Worm (Caenorhabditis elegans) whole organism, L2 larva: ENCODE results near the gene T16A1.10.

Source experiments
- C34F6.9 ChIP-seq: fragments of 150-350 bp; optimal IDR thresholded peaks from 2 replicates; lab custom pipeline; 2014; ENCODE audit warnings: missing biosample characterization, missing genetic modification characterization
- F13H6.1 ChIP-seq: sonication (generic microtip); optimal IDR thresholded peaks from 2 replicates; lab custom pipeline; 2016; ENCODE audit warnings: missing genetic modification characterization, missing compliant biosample characterization
- R02D3.7 ChIP-seq: fragments of 150-350 bp; optimal IDR thresholded peaks from 2 replicates; lab custom pipeline; 2014; ENCODE audit warnings: missing biosample characterization, missing genetic modification characterization
- Y55F3AM.14 ChIP-seq: fragments of 200-800 bp; sonication (Bioruptor generic); optimal IDR thresholded peaks from 2 replicates; lab custom pipeline; 2018; ENCODE audit warnings: mild to moderate bottlenecking, missing genetic modification characterization, missing compliant biosample characterization
- ZK546.5 ChIP-seq: sonication (generic microtip); optimal IDR thresholded peaks from 2 replicates; lab custom pipeline; 2017; ENCODE audit warnings: missing biosample characterization, missing genetic modification characterization
- alr-1 ChIP-seq: fragments of 150-350 bp; optimal IDR thresholded peaks from 2 replicates; lab custom pipeline; 2014; ENCODE audit warnings: missing biosample characterization, missing genetic modification characterization
- ama-1 ChIP-seq: fragments of 150-350 bp; optimal IDR thresholded peaks from 2 replicates; lab custom pipeline; 2018; ENCODE audit warnings: inconsistent platforms
- ceh-16 ChIP-seq: fragments of 150-350 bp; optimal IDR thresholded peaks from 2 replicates; lab custom pipeline; 2014; ENCODE audit warnings: missing biosample characterization, missing genetic modification characterization
- ceh-82 ChIP-seq: fragments of 150-350 bp; optimal IDR thresholded peaks from 2 replicates; lab custom pipeline; 2014; ENCODE audit warnings: missing biosample characterization, missing genetic modification characterization
- crh-2 ChIP-seq: sonication (generic microtip); optimal IDR thresholded peaks from 2 replicates; lab custom pipeline; 2017; ENCODE audit warnings: missing biosample characterization, missing genetic modification characterization
- dmd-4 ChIP-seq: sonication (generic microtip); optimal IDR thresholded peaks from 2 replicates; lab custom pipeline; 2017; ENCODE audit warnings: missing biosample characterization, missing genetic modification characterization
- elt-1 ChIP-seq: fragments of 150-350 bp; optimal IDR thresholded peaks from 2 replicates; lab custom pipeline; 2014; ENCODE audit warnings: missing biosample characterization, missing genetic modification characterization
- elt-3 ChIP-seq: sonication (generic microtip); optimal IDR thresholded peaks from 2 replicates; lab custom pipeline; 2017; ENCODE audit warnings: missing biosample characterization, missing genetic modification characterization
- fos-1 ChIP-seq: fragments of 150-350 bp; optimal IDR thresholded peaks from 2 replicates; lab custom pipeline; 2014; ENCODE audit warnings: missing biosample characterization, missing genetic modification characterization
- lin-11 ChIP-seq: fragments of 150-350 bp; sonication (generic microtip); optimal IDR thresholded peaks from 2 replicates; lab custom pipeline; 2014; ENCODE audit warnings: missing biosample characterization, missing genetic modification characterization, inconsistent platforms, mixed read lengths
- lin-13 ChIP-seq: fragments of 150-350 bp; optimal IDR thresholded peaks from 2 replicates; lab custom pipeline; 2014; ENCODE audit warnings: missing biosample characterization, missing genetic modification reagents, missing genetic modification characterization
- lin-39 ChIP-seq: fragments of 150-350 bp; optimal IDR thresholded peaks from 2 replicates; lab custom pipeline; 2014; ENCODE audit warnings: missing biosample characterization, missing genetic modification reagents, missing genetic modification characterization
- lsy-2 ChIP-seq, 2 experiments: fragments of 150-350 bp in 1 of 2; sonication (generic microtip) in 1 of 2; optimal IDR thresholded peaks; 2 replicates each; lab custom pipeline; 2014 to 2017; ENCODE audit warnings: missing biosample characterization in 2 of 2, missing genetic modification characterization in 2 of 2
- mab-5 ChIP-seq: fragments of 150-350 bp; optimal IDR thresholded peaks from 2 replicates; lab custom pipeline; 2014; ENCODE audit warnings: missing biosample characterization, missing genetic modification characterization
- mbf-1 ChIP-seq: sonication (generic microtip); optimal IDR thresholded peaks from 2 replicates; lab custom pipeline; 2017; ENCODE audit warnings: missing biosample characterization, missing genetic modification characterization
- mdl-1 ChIP-seq, 2 experiments: fragments of 150-350 bp in 1 of 2; sonication (generic microtip) in 1 of 2; optimal IDR thresholded peaks; 2 replicates each; lab custom pipeline; 2017; ENCODE audit warnings: missing biosample characterization in 2 of 2, missing genetic modification characterization in 2 of 2
- nhr-10 ChIP-seq: sonication (generic microtip); optimal IDR thresholded peaks from 2 replicates; lab custom pipeline; 2017; ENCODE audit warnings: missing biosample characterization, missing genetic modification characterization
- nhr-12 ChIP-seq: fragments of 150-350 bp; optimal IDR thresholded peaks from 2 replicates; lab custom pipeline; 2014; ENCODE audit warnings: missing biosample characterization, missing genetic modification characterization
- nhr-129 ChIP-seq: fragments of 150-350 bp; optimal IDR thresholded peaks from 2 replicates; lab custom pipeline; 2014; ENCODE audit warnings: missing biosample characterization, missing genetic modification characterization
- nhr-21 ChIP-seq: fragments of 150-350 bp; optimal IDR thresholded peaks from 2 replicates; lab custom pipeline; 2014; ENCODE audit warnings: missing biosample characterization, missing genetic modification characterization
- nhr-23 ChIP-seq: fragments of 150-350 bp; optimal IDR thresholded peaks from 2 replicates; lab custom pipeline; 2014; ENCODE audit warnings: missing biosample characterization, missing genetic modification reagents, missing genetic modification characterization
- nhr-237 ChIP-seq: fragments of 150-350 bp; optimal IDR thresholded peaks from 2 replicates; lab custom pipeline; 2014; ENCODE audit warnings: missing biosample characterization, missing genetic modification characterization
- nhr-25 ChIP-seq: fragments of 150-350 bp; sonication (generic microtip); optimal IDR thresholded peaks from 3 replicates; lab custom pipeline; 2014; ENCODE audit warnings: missing biosample characterization, missing genetic modification characterization
- peb-1 ChIP-seq: fragments of 150-350 bp; optimal IDR thresholded peaks from 2 replicates; lab custom pipeline; 2014; ENCODE audit warnings: missing biosample characterization, missing genetic modification characterization
- sem-4 ChIP-seq: fragments of 150-350 bp; optimal IDR thresholded peaks from 2 replicates; lab custom pipeline; 2014; ENCODE audit warnings: missing biosample characterization, missing genetic modification reagents, missing genetic modification characterization
- skn-1 ChIP-seq: sonication (generic microtip); optimal IDR thresholded peaks from 2 replicates; lab custom pipeline; 2017; ENCODE audit warnings: missing biosample characterization, missing genetic modification characterization
- sma-3 ChIP-seq: sonication (generic microtip); optimal IDR thresholded peaks from 2 replicates; lab custom pipeline; 2016; ENCODE audit warnings: missing genetic modification reagents, missing genetic modification characterization, missing compliant biosample characterization
- sma-9 ChIP-seq, 2 experiments: fragments of 150-350 bp in 1 of 2; sonication (generic microtip) in 1 of 2; optimal IDR thresholded peaks; 2 replicates each; lab custom pipeline; 2014 to 2016; ENCODE audit warnings: missing genetic modification characterization in 2 of 2, mild to moderate bottlenecking in 1 of 2, missing biosample characterization in 1 of 2, missing compliant biosample characterization in 1 of 2, missing genetic modification reagents in 1 of 2, moderate library complexity in 1 of 2
- unc-62 ChIP-seq: fragments of 150-350 bp; optimal IDR thresholded peaks from 2 replicates; lab custom pipeline; 2014; ENCODE audit warnings: missing biosample characterization, missing genetic modification reagents, missing genetic modification characterization
- ztf-1 ChIP-seq: fragments of 200-800 bp; sonication (Bioruptor generic); conservative IDR thresholded peaks from 2 replicates; pipeline ENCODE4 v1.3.6; 2022; ENCODE audit warnings: missing genetic modification characterization, missing compliant biosample characterization
- ztf-11 ChIP-seq: sonication (generic microtip); optimal IDR thresholded peaks from 2 replicates; lab custom pipeline; 2017; ENCODE audit warnings: missing biosample characterization, missing genetic modification characterization

T16A1.10 gene

ce11 chrII:2083726-2084179 is 8.1 kb downstream of the T16A1.10 start, which contains the start of the genes T16A1.5 and fbxc-49:
Gene T16A1.5 (minus strand): TSS chrII:2083826.
Gene fbxc-49 (plus strand): TSS chrII:2084129.
- no peak for TF ChIP-seq mdl-1 (tag; optimal IDR thresholded peaks at IDR 0.05; lab: Kevin White, UChicago)
- TF ChIP-seq alr-1, result no peak
- no peak for TF ChIP-seq ztf-1 (GFP tag; lab: Robert Waterston, UW)
- no peak for TF ChIP-seq C34F6.9 (tag; lab: Kevin White, UChicago)
- no peak for TF ChIP-seq nhr-237
- no peak for TF ChIP-seq lsy-2 (tag; optimal IDR thresholded peaks at IDR 0.05; lab: Kevin White, UChicago)
- TF ChIP-seq, all 48 proteins: peak for 0

- TF ChIP-seq Y55F3AM.14 (GFP tag; lab: Kevin White, UChicago), result no peak
- no peak for TF ChIP-seq ceh-82
- TF ChIP-seq nhr-23 (tag; lab: Kevin White, UChicago), result no peak
- TF ChIP-seq ztf-11 (tag; lab: Kevin White, UChicago), result no peak
- no peak for TF ChIP-seq elt-1
- no peak for TF ChIP-seq ama-1
- TF ChIP-seq ceh-16 (tag; lab: Kevin White, UChicago), result no peak
- TF ChIP-seq ztf-1 (GFP tag; lab: Robert Waterston, UW), result no peak
- no peak for TF ChIP-seq alr-1
- no peak for TF ChIP-seq sma-3 (GFP tag; lab: Kevin White, UChicago)
- TF ChIP-seq, all 48 proteins: peak for 0
Observed at ce11 chrII:2081257-2081656, 10.6 kb downstream of the T16A1.10 start, which contains the start of gene T16A1.4. Gene T16A1.4 (plus strand): TSS chrII:2081557.

ce11 chrII:2080425-2080824 is 11.5 kb downstream of the T16A1.10 start, which contains the start of gene F07E5.9:
Gene F07E5.9 (minus strand): TSS chrII:2080525.
- no peak for TF ChIP-seq mab-5
- no peak for TF ChIP-seq nhr-23 (tag; lab: Kevin White, UChicago)
- no peak for TF ChIP-seq sem-4 (tag; lab: Kevin White, UChicago)
- no peak for TF ChIP-seq lin-13 (GFP tag; lab: Kevin White, UChicago)
- TF ChIP-seq peb-1 (tag; lab: Kevin White, UChicago), result no peak
- no peak for TF ChIP-seq nhr-12
- no peak for TF ChIP-seq mbf-1 (tag; lab: Kevin White, UChicago)
- no peak for TF ChIP-seq nhr-25
- TF ChIP-seq unc-62 (GFP tag; lab: Kevin White, UChicago), result no peak
- TF ChIP-seq C34F6.9 (tag; lab: Kevin White, UChicago), result no peak
- no peak for TF ChIP-seq sma-3 (GFP tag; lab: Kevin White, UChicago)
- TF ChIP-seq ZK546.5 (tag; lab: Kevin White, UChicago), result no peak
- TF ChIP-seq lin-11 (tag; lab: Kevin White, UChicago), result no peak
- TF ChIP-seq crh-2, result no peak
- no peak for TF ChIP-seq sma-9 (GFP tag; optimal IDR thresholded peaks at IDR 0.05; lab: Kevin White, UChicago)
- no peak for TF ChIP-seq sma-9 (tag; optimal IDR thresholded peaks at IDR 0.05; lab: Kevin White, UChicago)
- TF ChIP-seq dmd-4, result no peak
- TF ChIP-seq skn-1 (tag; lab: Kevin White, UChicago), result no peak
- no peak for TF ChIP-seq nhr-10 (tag; lab: Kevin White, UChicago)

- no peak for TF ChIP-seq lin-39 (tag; lab: Kevin White, UChicago)
- TF ChIP-seq elt-3 (tag; lab: Kevin White, UChicago), result no peak
- TF ChIP-seq R02D3.7 (tag; lab: Kevin White, UChicago), result no peak
- TF ChIP-seq lin-11 (tag; lab: Kevin White, UChicago), result no peak
- TF ChIP-seq nhr-129 (tag; lab: Kevin White, UChicago), result no peak
- TF ChIP-seq C34F6.9 (tag; lab: Kevin White, UChicago), result no peak
- no peak for TF ChIP-seq nhr-21 (tag; lab: Kevin White, UChicago)
- TF ChIP-seq sem-4 (tag; lab: Kevin White, UChicago), result no peak
- no peak for TF ChIP-seq F13H6.1 (tag; lab: Kevin White, UChicago)
- TF ChIP-seq ZK546.5 (tag; lab: Kevin White, UChicago), result no peak
- TF ChIP-seq mbf-1 (tag; lab: Kevin White, UChicago), result no peak
- TF ChIP-seq ceh-82, result no peak
- no peak for TF ChIP-seq fos-1 (tag; lab: Kevin White, UChicago)
- TF ChIP-seq ztf-1 (GFP tag; lab: Robert Waterston, UW), result no peak
- TF ChIP-seq alr-1, result no peak
- TF ChIP-seq lsy-2 (tag; optimal IDR thresholded peaks at IDR 0.05; lab: Kevin White, UChicago), result no peak
- TF ChIP-seq, all 48 proteins: peak for 0
Observed at ce11 chrII:2076467-2076866, 15.4 kb downstream of the T16A1.10 start.
